Worm (Caenorhabditis elegans) whole organism, mixed stage, embryonic: Measurements from ENCODE around the gene gana-1.

Experiments
- bed-3 ChIP-seq: fragments of 200-800 bp; sonication (Bioruptor generic); optimal IDR thresholded peaks from 3 replicates; lab custom pipeline; 2018; ENCODE audit warnings: mild to moderate bottlenecking, missing genetic modification characterization, moderate library complexity, missing compliant biosample characterization
- ceh-39 ChIP-seq: fragments of 150-350 bp; optimal IDR thresholded peaks from 2 replicates; lab custom pipeline; 2014; ENCODE audit warnings: missing biosample characterization, missing genetic modification characterization
- ceh-43 ChIP-seq: fragments of 200-800 bp; sonication (Bioruptor generic); optimal IDR thresholded peaks from 2 replicates; lab custom pipeline; 2018; ENCODE audit warnings: mild to moderate bottlenecking, missing genetic modification characterization, moderate library complexity, missing compliant biosample characterization
- hlh-1 ChIP-seq: fragments of 150-350 bp; optimal IDR thresholded peaks from 2 replicates; lab custom pipeline; 2014; ENCODE audit warnings: missing biosample characterization, missing genetic modification reagents, missing genetic modification characterization
- sem-2 ChIP-seq: fragments of 200-800 bp; sonication (Bioruptor generic); optimal IDR thresholded peaks from 2 replicates; lab custom pipeline; 2018; ENCODE audit warnings: mild to moderate bottlenecking, missing genetic modification characterization, missing compliant biosample characterization
- snpc-4 ChIP-seq: fragments of 150-350 bp; optimal IDR thresholded peaks from 2 replicates; lab custom pipeline; 2014; ENCODE audit warnings: missing biosample characterization, missing genetic modification characterization
- ztf-11 ChIP-seq: fragments of 150-350 bp; optimal IDR thresholded peaks from 2 replicates; lab custom pipeline; 2014; ENCODE audit warnings: missing biosample characterization, missing genetic modification characterization

ce11 chrV:12037889-12038288 lies 49.1 kb upstream of the gana-1 start:
- TF ChIP-seq ceh-43 (GFP tag; lab: Kevin White, UChicago), result no peak
- TF ChIP-seq ceh-39 (tag; lab: Kevin White, UChicago), result no peak
- no peak for TF ChIP-seq ztf-11 (tag; lab: Kevin White, UChicago)
- no peak for TF ChIP-seq bed-3 (GFP tag; lab: Kevin White, UChicago)
- no peak for TF ChIP-seq sem-2 (GFP tag; lab: Kevin White, UChicago)
- TF ChIP-seq hlh-1 (tag; lab: Kevin White, UChicago), result no peak
- no peak for TF ChIP-seq snpc-4 (tag; lab: Kevin White, UChicago)
